Worm (Caenorhabditis elegans) whole organism, L2 larva: ENCODE measurements around the gene pept-2.

Source experiments
- F13H6.1 ChIP-seq: sonication (generic microtip); optimal IDR thresholded peaks from 2 replicates; lab custom pipeline; 2016; ENCODE audit warnings: missing genetic modification characterization, missing compliant biosample characterization
- R02D3.7 ChIP-seq: fragments of 150-350 bp; optimal IDR thresholded peaks from 2 replicates; lab custom pipeline; 2014; ENCODE audit warnings: missing biosample characterization, missing genetic modification characterization
- Y55F3AM.14 ChIP-seq: fragments of 200-800 bp; sonication (Bioruptor generic); optimal IDR thresholded peaks from 2 replicates; lab custom pipeline; 2018; ENCODE audit warnings: mild to moderate bottlenecking, missing genetic modification characterization, missing compliant biosample characterization
- alr-1 ChIP-seq: fragments of 150-350 bp; optimal IDR thresholded peaks from 2 replicates; lab custom pipeline; 2014; ENCODE audit warnings: missing biosample characterization, missing genetic modification characterization
- blmp-1 ChIP-seq: sonication (generic microtip); optimal IDR thresholded peaks from 2 replicates; lab custom pipeline; 2017; ENCODE audit warnings: missing genetic modification characterization, mild to moderate bottlenecking, missing compliant biosample characterization, antibody characterized with exemption, moderate library complexity; ENCODE audit not compliant: insufficient read depth
- ceh-82 ChIP-seq: fragments of 150-350 bp; optimal IDR thresholded peaks from 2 replicates; lab custom pipeline; 2014; ENCODE audit warnings: missing biosample characterization, missing genetic modification characterization
- dmd-4 ChIP-seq: sonication (generic microtip); optimal IDR thresholded peaks from 2 replicates; lab custom pipeline; 2017; ENCODE audit warnings: missing biosample characterization, missing genetic modification characterization
- fos-1 ChIP-seq: fragments of 150-350 bp; optimal IDR thresholded peaks from 2 replicates; lab custom pipeline; 2014; ENCODE audit warnings: missing biosample characterization, missing genetic modification characterization
- lsy-2 ChIP-seq, 2 experiments: fragments of 150-350 bp in 1 of 2; sonication (generic microtip) in 1 of 2; optimal IDR thresholded peaks; 2 replicates each; lab custom pipeline; 2014 to 2017; ENCODE audit warnings: missing biosample characterization in 2 of 2, missing genetic modification characterization in 2 of 2
- mbf-1 ChIP-seq: sonication (generic microtip); optimal IDR thresholded peaks from 2 replicates; lab custom pipeline; 2017; ENCODE audit warnings: missing biosample characterization, missing genetic modification characterization
- nhr-25 ChIP-seq: fragments of 150-350 bp; sonication (generic microtip); optimal IDR thresholded peaks from 3 replicates; lab custom pipeline; 2014; ENCODE audit warnings: missing biosample characterization, missing genetic modification characterization
- snpc-4 ChIP-seq: fragments of 150-350 bp; optimal IDR thresholded peaks from 2 replicates; lab custom pipeline; 2014; ENCODE audit warnings: missing biosample characterization, missing genetic modification characterization
- unc-39 ChIP-seq: fragments of 150-350 bp; optimal IDR thresholded peaks from 2 replicates; lab custom pipeline; 2014; ENCODE audit warnings: missing biosample characterization, missing genetic modification characterization
- unc-62 ChIP-seq: fragments of 150-350 bp; optimal IDR thresholded peaks from 2 replicates; lab custom pipeline; 2014; ENCODE audit warnings: missing biosample characterization, missing genetic modification reagents, missing genetic modification characterization

DNA sequence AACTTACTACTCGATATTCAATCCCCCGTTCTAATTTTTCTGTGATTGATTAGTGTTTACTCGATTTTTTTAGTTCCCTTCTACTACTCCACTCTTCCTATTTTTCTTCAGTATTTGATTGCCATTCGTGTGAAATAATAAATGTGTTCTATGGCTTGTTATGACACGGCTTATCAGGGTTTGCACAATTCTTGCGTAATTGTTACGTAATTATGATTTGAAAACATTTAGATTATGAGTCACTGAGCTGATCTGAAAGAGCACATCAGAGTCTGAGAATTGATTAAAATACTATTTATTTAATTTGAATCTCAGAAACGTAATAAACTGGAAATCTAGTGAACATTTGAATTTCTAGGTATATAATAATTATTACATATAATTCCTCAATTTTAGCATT, 12.9 kb upstream of the pept-2 start:
- no peak for TF ChIP-seq unc-39
- no peak for TF ChIP-seq fos-1 (tag; lab: Kevin White, UChicago)
- TF ChIP-seq Y55F3AM.14: no peak
- no peak for TF ChIP-seq lsy-2 (tag; optimal IDR thresholded peaks at IDR 0.05; lab: Kevin White, UChicago)
- no peak for TF ChIP-seq unc-62
- no peak for TF ChIP-seq nhr-25
- TF ChIP-seq F13H6.1 (tag; lab: Kevin White, UChicago): no peak
- no peak for TF ChIP-seq alr-1 (tag; lab: Kevin White, UChicago)
- no peak for TF ChIP-seq blmp-1 (tag; lab: Kevin White, UChicago)
- no peak for TF ChIP-seq snpc-4
- TF ChIP-seq R02D3.7 (tag; lab: Kevin White, UChicago): no peak
- TF ChIP-seq ceh-82: no peak
- no peak for TF ChIP-seq dmd-4 (tag; lab: Kevin White, UChicago)
- TF ChIP-seq mbf-1 (tag; lab: Kevin White, UChicago): no peak
